Fruit fly (Drosophila melanogaster) whole organism, embryonic: ENCODE results near the gene dgt2.

Source experiments
- Bdp1 ChIP-seq: fragments of 200-800 bp; sonication (Bioruptor generic); optimal IDR thresholded peaks from 3 replicates; lab custom pipeline; 2016; ENCODE audit warnings: missing biosample characterization, missing genetic modification characterization
- Bgb ChIP-seq: fragments of 200-800 bp; sonication (Bioruptor generic); IDR thresholded peaks from 2 replicates; pipeline ENCODE4 v1.3.6; 2022; ENCODE audit warnings: missing biosample characterization, missing genetic modification characterization; ENCODE audit not compliant: partially characterized antibody
- CG10543 ChIP-seq: fragments of 200-800 bp; sonication (Bioruptor generic); optimal IDR thresholded peaks from 3 replicates; lab custom pipeline; 2017; ENCODE audit warnings: missing biosample characterization, mild to moderate bottlenecking, missing genetic modification characterization, moderate library complexity
- CG10959 ChIP-seq: fragments of 200-800 bp; sonication (Bioruptor generic); IDR thresholded peaks from 2 replicates; pipeline ENCODE4 v1.3.6; 2022; ENCODE audit warnings: missing biosample characterization, missing genetic modification characterization
- CG11456 ChIP-seq: fragments of 200-800 bp; sonication (Bioruptor generic); IDR thresholded peaks from 3 replicates; pipeline ENCODE4 v1.3.6; 2022; ENCODE audit warnings: missing biosample characterization, missing genetic modification characterization
- CG12769 ChIP-seq: fragments of 200-800 bp; sonication (Bioruptor generic); optimal IDR thresholded peaks from 2 replicates; lab custom pipeline; 2019; ENCODE audit warnings: missing biosample characterization, mild to moderate bottlenecking, missing genetic modification characterization, moderate library complexity
- CG13123 ChIP-seq: fragments of 200-800 bp; sonication (Bioruptor generic); optimal IDR thresholded peaks from 2 replicates; lab custom pipeline; 2016; ENCODE audit warnings: missing biosample characterization, missing genetic modification characterization
- CG16863 ChIP-seq: fragments of 200-800 bp; sonication (Bioruptor generic); optimal IDR thresholded peaks from 3 replicates; lab custom pipeline; 2016; ENCODE audit warnings: missing biosample characterization, missing genetic modification characterization
- CG2120 ChIP-seq: fragments of 200-800 bp; sonication (Bioruptor generic); optimal IDR thresholded peaks from 3 replicates; lab custom pipeline; 2016; ENCODE audit warnings: missing biosample characterization, missing genetic modification characterization
- CG32767 ChIP-seq: fragments of 200-800 bp; sonication (Bioruptor generic); IDR thresholded peaks from 2 replicates; pipeline ENCODE4 v1.3.6; 2022; ENCODE audit warnings: missing biosample characterization, missing genetic modification characterization
- CG3281 ChIP-seq: fragments of 200-800 bp; sonication (Bioruptor generic); optimal IDR thresholded peaks from 3 replicates; lab custom pipeline; 2017; ENCODE audit warnings: missing biosample characterization, mild to moderate bottlenecking, missing genetic modification characterization
- CG3995 ChIP-seq: fragments of 200-800 bp; sonication (Bioruptor generic); optimal IDR thresholded peaks from 3 replicates; lab custom pipeline; 2016; ENCODE audit warnings: missing biosample characterization, missing genetic modification characterization
- CG42726 ChIP-seq: fragments of 200-800 bp; sonication (Bioruptor generic); IDR thresholded peaks from 2 replicates; pipeline ENCODE4 v1.3.6; 2022; ENCODE audit warnings: missing biosample characterization, missing genetic modification characterization; ENCODE audit not compliant: partially characterized antibody
- CG4707 ChIP-seq: fragments of 200-800 bp; sonication (Bioruptor generic); optimal IDR thresholded peaks from 2 replicates; lab custom pipeline; 2018; ENCODE audit warnings: missing biosample characterization, mild to moderate bottlenecking, missing genetic modification characterization, moderate library complexity
- CG6654 ChIP-seq: fragments of 200-800 bp; sonication (Bioruptor generic); optimal IDR thresholded peaks from 2 replicates; lab custom pipeline; 2017; ENCODE audit warnings: missing biosample characterization, mild to moderate bottlenecking, missing genetic modification characterization
- CG6689 ChIP-seq: fragments of 200-800 bp; sonication (Bioruptor generic); IDR thresholded peaks from 2 replicates; pipeline ENCODE4 v1.3.6; 2022; ENCODE audit warnings: missing biosample characterization, missing genetic modification characterization
- CG7963 ChIP-seq: fragments of 200-800 bp; sonication (Bioruptor generic); IDR thresholded peaks from 3 replicates; pipeline ENCODE4 v1.3.6; 2022; ENCODE audit warnings: missing biosample characterization, missing genetic modification characterization; ENCODE audit not compliant: partially characterized antibody
- CG9609 ChIP-seq: fragments of 200-800 bp; sonication (Bioruptor generic); optimal IDR thresholded peaks from 3 replicates; lab custom pipeline; 2016; ENCODE audit warnings: missing biosample characterization, missing genetic modification characterization
- CTCF ChIP-seq: fragments of 200-800 bp; sonication (Bioruptor generic); optimal IDR thresholded peaks from 2 replicates; lab custom pipeline; 2017; ENCODE audit warnings: missing biosample characterization, mild to moderate bottlenecking, missing genetic modification characterization, moderate library complexity
- Dad ChIP-seq: fragments of 200-800 bp; sonication (Bioruptor generic); optimal IDR thresholded peaks from 3 replicates; lab custom pipeline; 2016; ENCODE audit warnings: missing biosample characterization, missing genetic modification characterization
- Dll ChIP-seq: fragments of 200-800 bp; sonication (Bioruptor generic); IDR thresholded peaks from 4 replicates; pipeline ENCODE4 v1.3.6; 2022; ENCODE audit warnings: missing biosample characterization, missing genetic modification characterization; ENCODE audit not compliant: partially characterized antibody
- Dp ChIP-seq: fragments of 200-800 bp; sonication (Bioruptor generic); optimal IDR thresholded peaks from 2 replicates; lab custom pipeline; 2018; ENCODE audit warnings: missing biosample characterization, mild to moderate bottlenecking, missing genetic modification characterization, moderate library complexity
- HLH3B ChIP-seq: fragments of 200-800 bp; sonication (Bioruptor generic); IDR thresholded peaks from 2 replicates; pipeline ENCODE4 v1.3.6; 2022; ENCODE audit warnings: missing biosample characterization, missing genetic modification characterization
- Hmx ChIP-seq: fragments of 200-800 bp; sonication (Bioruptor generic); optimal IDR thresholded peaks from 2 replicates; lab custom pipeline; 2016; ENCODE audit warnings: missing biosample characterization, missing genetic modification characterization
- Kr ChIP-seq: fragments of 200-800 bp; sonication (Bioruptor generic); optimal IDR thresholded peaks from 2 replicates; lab custom pipeline; 2017; ENCODE audit warnings: missing biosample characterization, mild to moderate bottlenecking, missing genetic modification characterization
- Lpt ChIP-seq: fragments of >200 bp; optimal IDR thresholded peaks from 2 replicates; lab custom pipeline; 2018; ENCODE audit warnings: missing biosample characterization, missing genetic modification characterization
- Myb ChIP-seq: fragments of 200-800 bp; sonication (Bioruptor generic); optimal IDR thresholded peaks from 2 replicates; lab custom pipeline; 2016; ENCODE audit warnings: missing biosample characterization, missing genetic modification characterization
- NFAT ChIP-seq: fragments of 200-800 bp; sonication (Bioruptor generic); IDR thresholded peaks from 2 replicates; pipeline ENCODE4 v1.3.6; 2022; ENCODE audit warnings: missing biosample characterization, missing genetic modification characterization
- Poxn ChIP-seq: fragments of 200-800 bp; sonication (Bioruptor generic); IDR thresholded peaks from 2 replicates; pipeline ENCODE4 v1.3.6; 2022; ENCODE audit warnings: missing biosample characterization, missing genetic modification characterization
- Sry-δ ChIP-seq: fragments of 200-800 bp; sonication (Bioruptor generic); optimal IDR thresholded peaks from 2 replicates; lab custom pipeline; 2016; ENCODE audit warnings: missing biosample characterization, missing genetic modification characterization
- Vsx1 ChIP-seq: fragments of 200-800 bp; sonication (Bioruptor generic); optimal IDR thresholded peaks from 2 replicates; lab custom pipeline; 2017; ENCODE audit warnings: missing biosample characterization, mild to moderate bottlenecking, missing genetic modification characterization, missing genetic modification reagents
- YL-1 ChIP-seq: fragments of 200-800 bp; sonication (Bioruptor generic); optimal IDR thresholded peaks from 3 replicates; lab custom pipeline; 2017; ENCODE audit warnings: missing biosample characterization, mild to moderate bottlenecking, missing genetic modification characterization
- ase ChIP-seq: fragments of 200-800 bp; sonication (Bioruptor generic); IDR thresholded peaks from 3 replicates; pipeline ENCODE4 v1.3.6; 2022; ENCODE audit warnings: missing biosample characterization, missing genetic modification characterization
- bcd ChIP-seq: fragments of 200-800 bp; sonication (Bioruptor generic); optimal IDR thresholded peaks from 2 replicates; lab custom pipeline; 2017; ENCODE audit warnings: missing biosample characterization, mild to moderate bottlenecking, missing genetic modification characterization
- cg ChIP-seq: fragments of 200-800 bp; sonication (Bioruptor generic); optimal IDR thresholded peaks from 3 replicates; lab custom pipeline; 2019; ENCODE audit warnings: missing biosample characterization, mild to moderate bottlenecking, missing genetic modification characterization, moderate library complexity
- chinmo ChIP-seq: fragments of 200-800 bp; sonication (Bioruptor generic); IDR thresholded peaks from 4 replicates; pipeline ENCODE4 v1.3.6; 2022; ENCODE audit warnings: missing biosample characterization, missing genetic modification characterization; ENCODE audit not compliant: partially characterized antibody
- crol ChIP-seq: fragments of 200-800 bp; sonication (Bioruptor generic); IDR thresholded peaks from 2 replicates; pipeline ENCODE4 v1.3.6; 2022; ENCODE audit warnings: missing biosample characterization, missing genetic modification characterization
- da ChIP-seq: fragments of 200-800 bp; sonication (Bioruptor generic); optimal IDR thresholded peaks from 2 replicates; lab custom pipeline; 2016; ENCODE audit warnings: missing biosample characterization, missing genetic modification characterization
- ftz-f1 ChIP-seq: fragments of 200-800 bp; sonication (Bioruptor generic); optimal IDR thresholded peaks from 2 replicates; lab custom pipeline; 2016; ENCODE audit warnings: missing biosample characterization, missing genetic modification characterization
- gt ChIP-seq: fragments of 200-800 bp; sonication (Bioruptor generic); IDR thresholded peaks from 2 replicates; pipeline ENCODE4 v1.3.6; 2022; ENCODE audit warnings: missing biosample characterization, missing genetic modification characterization
- hth ChIP-seq: fragments of >200 bp; optimal IDR thresholded peaks from 2 replicates; lab custom pipeline; 2017; ENCODE audit warnings: inconsistent platforms
- nerfin-2 ChIP-seq: fragments of 200-800 bp; sonication (Bioruptor generic); IDR thresholded peaks from 2 replicates; pipeline ENCODE4 v1.3.6; 2022; ENCODE audit warnings: missing biosample characterization, missing genetic modification characterization; ENCODE audit not compliant: partially characterized antibody
- onecut ChIP-seq: fragments of 200-800 bp; sonication (Bioruptor generic); IDR thresholded peaks from 2 replicates; pipeline ENCODE4 v1.3.6; 2022; ENCODE audit warnings: missing biosample characterization, missing genetic modification characterization
- otp ChIP-seq: fragments of 200-800 bp; sonication (Bioruptor generic); IDR thresholded peaks from 3 replicates; pipeline ENCODE4, ENCODE4 v1.3.6; 2022; ENCODE audit warnings: missing biosample characterization, missing genetic modification characterization
- repo ChIP-seq: fragments of 200-800 bp; sonication (Bioruptor generic); optimal IDR thresholded peaks from 2 replicates; lab custom pipeline; 2016; ENCODE audit warnings: missing biosample characterization, missing genetic modification characterization
- rib ChIP-seq: fragments of 200-800 bp; sonication (Bioruptor generic); IDR thresholded peaks from 2 replicates; pipeline ENCODE4 v1.3.6; 2022; ENCODE audit warnings: missing biosample characterization, missing genetic modification characterization
- sens-2 ChIP-seq: fragments of 200-800 bp; sonication (Bioruptor generic); IDR thresholded peaks from 2 replicates; pipeline ENCODE4 v1.3.6; 2022; ENCODE audit warnings: missing biosample characterization, missing genetic modification characterization
- stc ChIP-seq: fragments of 200-800 bp; sonication (Bioruptor generic); IDR thresholded peaks from 2 replicates; pipeline ENCODE4 v1.3.6; 2022; ENCODE audit warnings: missing biosample characterization, missing genetic modification characterization
- sug ChIP-seq: fragments of 200-800 bp; optimal IDR thresholded peaks from 2 replicates; lab custom pipeline; 2019; ENCODE audit warnings: missing biosample characterization, mild to moderate bottlenecking, missing genetic modification characterization, moderate library complexity
- toy ChIP-seq: fragments of 200-800 bp; sonication (Bioruptor generic); IDR thresholded peaks from 2 replicates; pipeline ENCODE4 v1.3.6; 2022; ENCODE audit warnings: missing biosample characterization, missing genetic modification characterization
- yki ChIP-seq: fragments of >200 bp; optimal IDR thresholded peaks from 3 replicates; lab custom pipeline; 2018
- zfh1 ChIP-seq: fragments of 200-800 bp; sonication (Bioruptor generic); IDR thresholded peaks from 3 replicates; pipeline ENCODE4 v1.3.6; 2022; ENCODE audit warnings: missing biosample characterization, missing genetic modification characterization

Gene dgt2

DNA sequence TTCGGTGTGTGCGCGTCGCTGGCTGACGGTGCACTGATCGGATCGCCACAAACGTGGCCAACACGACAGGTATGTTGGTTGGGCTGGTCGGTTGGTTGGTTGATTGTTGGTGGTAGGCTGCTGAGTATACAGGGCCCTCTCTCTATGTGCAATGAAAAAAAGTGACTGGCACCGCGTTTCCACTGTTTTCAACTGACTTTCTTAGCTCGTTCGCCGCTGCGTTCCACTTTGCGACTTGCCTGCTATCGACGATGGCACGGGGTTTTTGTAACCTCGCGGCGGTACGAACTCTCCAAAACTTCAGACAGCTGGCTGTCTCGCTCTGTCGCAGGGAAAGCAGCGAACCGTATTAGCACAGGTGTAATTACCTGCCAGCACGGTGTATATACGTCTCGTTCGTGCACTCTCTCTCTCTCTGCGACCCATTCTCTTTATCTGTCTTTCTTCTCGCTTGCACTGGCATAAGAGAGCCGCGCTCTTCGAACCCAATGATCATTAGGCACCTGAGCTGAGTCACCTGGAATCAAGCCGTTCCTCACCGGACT lies 18.8 kb upstream of the dgt2 start (continued):
- peak; percentile 64 for TF ChIP-seq Bgb (GFP tag; lab: Robert Waterston, UW)
- TF ChIP-seq CG32767: no peak
- TF ChIP-seq CG4707 (GFP tag; lab: Kevin White, UChicago): no peak
- no peak for TF ChIP-seq Myb (GFP tag; lab: Kevin White, UChicago)
- TF ChIP-seq CG9609 (GFP tag; lab: Kevin White, UChicago): no peak
- TF ChIP-seq CG12769 (tag; lab: Kevin White, UChicago): peak; percentile 79
- no peak for TF ChIP-seq CG2120 (GFP tag; lab: Kevin White, UChicago)
- TF ChIP-seq da (GFP tag; lab: Kevin White, UChicago): peak; percentile 9
- TF ChIP-seq onecut (GFP tag; lab: Robert Waterston, UW): peak; percentile 29; the same call in 1 of the 2 replicates
- peak; percentile 39 for TF ChIP-seq sug (tag; lab: Kevin White, UChicago)
- no peak for TF ChIP-seq repo (GFP tag; lab: Kevin White, UChicago)
- TF ChIP-seq CG10543: peak; percentile 81
- TF ChIP-seq Poxn: no peak
- TF ChIP-seq chinmo (GFP tag; lab: Robert Waterston, UW): peak; percentile 88; the same call in 3 of the 4 replicates
- peak; percentile 8 for TF ChIP-seq cg (GFP tag; lab: Kevin White, UChicago)
- TF ChIP-seq CG16863 (GFP tag; lab: Kevin White, UChicago): no peak
- no peak for TF ChIP-seq sens-2
- TF ChIP-seq nerfin-2 (GFP tag; lab: Robert Waterston, UW): no peak
- TF ChIP-seq Dp: no peak
- TF ChIP-seq Kr (GFP tag; lab: Kevin White, UChicago): peak; percentile 17
- TF ChIP-seq YL-1: no peak
- TF ChIP-seq CG10959: no peak
- TF ChIP-seq CG13123 (GFP tag; lab: Kevin White, UChicago): no peak
- no peak for TF ChIP-seq Lpt (GFP tag; lab: Kevin White, UChicago)
- TF ChIP-seq Bdp1 (GFP tag; lab: Kevin White, UChicago): peak; percentile 17
- TF ChIP-seq HLH3B: peak; percentile 47; the same call in 1 of the 2 replicates
- TF ChIP-seq yki (lab: Kevin White, UChicago): peak; percentile 49
- TF ChIP-seq ftz-f1: peak; percentile 58
- TF ChIP-seq Sry-δ: no peak
- no peak for TF ChIP-seq gt (GFP tag; lab: Robert Waterston, UW)
- TF ChIP-seq CG6654 (GFP tag; lab: Kevin White, UChicago): no peak
- peak; percentile 48 for TF ChIP-seq crol (GFP tag; lab: Robert Waterston, UW)
- TF ChIP-seq zfh1 (GFP tag; lab: Robert Waterston, UW): peak; percentile 56; the same call in 1 of the 3 replicates
- no peak for TF ChIP-seq Dad (GFP tag; lab: Kevin White, UChicago)
- no peak for TF ChIP-seq hth (lab: Kevin White, UChicago)
- TF ChIP-seq CG7963 (GFP tag; lab: Robert Waterston, UW): 0 out of 3 replicates have a peak, but pooled peaks have one; percentile 36
- no peak for TF ChIP-seq toy
- 0 out of 3 replicates have a peak, but pooled peaks have one; percentile 51 for TF ChIP-seq CG11456 (GFP tag; lab: Robert Waterston, UW)
- TF ChIP-seq bcd: peak; percentile 5
- 0 out of 2 replicates have a peak, but pooled peaks have one; percentile 44 for TF ChIP-seq rib (GFP tag; lab: Robert Waterston, UW)
- TF ChIP-seq CTCF (GFP tag; lab: Kevin White, UChicago): no peak
- TF ChIP-seq Hmx: no peak
- peak; percentile 98 for TF ChIP-seq Vsx1 (GFP tag; lab: Kevin White, UChicago)
- peak; percentile 19; the same call in 1 of the 2 replicates for TF ChIP-seq CG42726 (GFP tag; lab: Robert Waterston, UW)
- peak; percentile 40; the same call in 1 of the 2 replicates for TF ChIP-seq stc
- TF ChIP-seq NFAT: 0 out of 2 replicates have a peak, but pooled peaks have one; percentile 21
- TF ChIP-seq Dll: no peak
- TF ChIP-seq CG3281: peak; percentile 28
- TF ChIP-seq CG6689: no peak
- TF ChIP-seq CG3995 (GFP tag; lab: Kevin White, UChicago): peak; percentile 69
- TF ChIP-seq ase (GFP tag; lab: Robert Waterston, UW): 0 out of 3 replicates have a peak, but pooled peaks have one; percentile 40
- TF ChIP-seq otp (GFP tag; lab: Robert Waterston, UW): no peak; the same call in 1 of the 3 replicates
